Worm (Caenorhabditis elegans) whole organism, L4 larva: Measurements from ENCODE around the gene C30G12.6.

Experiments used
- F44E2.7 ChIP-seq: fragments of 200-800 bp; sonication (Bioruptor generic); IDR thresholded peaks from 2 replicates; pipeline ENCODE4 v2.1.2; 2022; ENCODE audit warnings: missing genetic modification characterization, missing compliant biosample characterization
- F49E8.2 ChIP-seq: sonication (generic microtip); optimal IDR thresholded peaks from 2 replicates; lab custom pipeline; 2016; ENCODE audit warnings: missing compliant biosample characterization, mild to moderate bottlenecking, missing genetic modification characterization, borderline replicate concordance
- T20F7.1 ChIP-seq: fragments of 200-800 bp; sonication (Bioruptor generic); optimal IDR thresholded peaks from 2 replicates; lab custom pipeline; 2018; ENCODE audit warnings: mild to moderate bottlenecking, missing genetic modification characterization, missing compliant biosample characterization
- Y105C5A.15 ChIP-seq: fragments of 200-800 bp; sonication (Bioruptor generic); IDR thresholded peaks from 2 replicates; pipeline ENCODE4 v1.3.6; 2022; ENCODE audit warnings: missing genetic modification characterization, missing compliant biosample characterization
- ZK546.5 ChIP-seq, 2 experiments: sonication (generic microtip); optimal IDR thresholded peaks; 2 replicates each; lab custom pipeline; 2017; ENCODE audit warnings: missing biosample characterization in 2 of 2, missing genetic modification characterization in 2 of 2
- ceh-32 ChIP-seq: sonication (generic microtip); optimal IDR thresholded peaks from 2 replicates; lab custom pipeline; 2016; ENCODE audit warnings: mild to moderate bottlenecking, missing genetic modification characterization, missing compliant biosample characterization; ENCODE audit not compliant: poor library complexity
- ceh-82 ChIP-seq: sonication (generic microtip); optimal IDR thresholded peaks from 2 replicates; lab custom pipeline; 2017; ENCODE audit warnings: missing biosample characterization, missing genetic modification characterization
- dmd-6 ChIP-seq: fragments of 200-800 bp; sonication (Bioruptor generic); IDR thresholded peaks from 2 replicates; pipeline ENCODE4 v1.3.6; 2022; ENCODE audit warnings: missing genetic modification reagents, missing genetic modification characterization, missing compliant biosample characterization
- duxl-1 ChIP-seq: sonication (generic microtip); optimal IDR thresholded peaks from 2 replicates; lab custom pipeline; 2016; ENCODE audit warnings: mild to moderate bottlenecking, missing genetic modification characterization, moderate library complexity, missing compliant biosample characterization; ENCODE audit not compliant: poor library complexity
- gei-8 ChIP-seq: fragments of 200-800 bp; sonication (Bioruptor generic); optimal IDR thresholded peaks from 2 replicates; lab custom pipeline; 2018; ENCODE audit warnings: mild to moderate bottlenecking, missing genetic modification characterization, missing compliant biosample characterization
- hlh-11 ChIP-seq: fragments of 200-800 bp; sonication (Bioruptor generic); optimal IDR thresholded peaks from 2 replicates; lab custom pipeline; 2018; ENCODE audit warnings: mild to moderate bottlenecking, missing genetic modification characterization, missing compliant biosample characterization
- madf-9 ChIP-seq: fragments of 200-800 bp; sonication (Bioruptor generic); conservative IDR thresholded peaks from 2 replicates; pipeline ENCODE4 v1.3.6; 2022; ENCODE audit warnings: missing genetic modification reagents, missing genetic modification characterization, missing compliant biosample characterization
- nhr-25 ChIP-seq: sonication (generic microtip); optimal IDR thresholded peaks from 2 replicates; lab custom pipeline; 2017; ENCODE audit warnings: missing genetic modification characterization, mild to moderate bottlenecking, missing compliant biosample characterization, antibody characterized with exemption, moderate library complexity, borderline replicate concordance; ENCODE audit not compliant: insufficient read depth
- nhr-41 ChIP-seq: fragments of 200-800 bp; sonication (Bioruptor generic); IDR thresholded peaks from 2 replicates; pipeline ENCODE4 v1.3.6; 2022; ENCODE audit warnings: missing genetic modification reagents, missing genetic modification characterization, missing compliant biosample characterization
- nhr-48 ChIP-seq: sonication (generic microtip); optimal IDR thresholded peaks from 2 replicates; lab custom pipeline; 2016; ENCODE audit warnings: mild to moderate bottlenecking, missing genetic modification characterization, missing compliant biosample characterization
- nhr-6 ChIP-seq: fragments of 150-350 bp; optimal IDR thresholded peaks from 2 replicates; lab custom pipeline; 2014; ENCODE audit warnings: missing biosample characterization, missing genetic modification characterization
- nhr-77 ChIP-seq: fragments of 150-350 bp; optimal IDR thresholded peaks from 2 replicates; lab custom pipeline; 2014; ENCODE audit warnings: missing biosample characterization, missing genetic modification characterization
- zip-2 ChIP-seq: fragments of 150-350 bp; optimal IDR thresholded peaks from 2 replicates; lab custom pipeline; 2014; ENCODE audit warnings: missing biosample characterization, missing genetic modification characterization
- ztf-7 ChIP-seq: fragments of 150-350 bp; optimal IDR thresholded peaks from 2 replicates; lab custom pipeline; 2014; ENCODE audit warnings: missing biosample characterization, missing genetic modification characterization

C30G12.6 gene

ce11 chrII:7245576-7245975 is 50.2 kb downstream of the C30G12.6 start, which contains the start of gene skpo-3:
TSS of gene skpo-3 (plus strand) at chrII:7245876.
- TF ChIP-seq Y105C5A.15 (GFP tag; lab: Robert Waterston, UW) (no peak), ceh-32 (no peak)

ce11 chrII:7242754-7243153 is 53.1 kb downstream of the C30G12.6 start:
- TF ChIP-seq madf-9 (no peak), nhr-48 (no peak), nhr-25 (tag; lab: Kevin White, UChicago) (no peak), dmd-6 (GFP tag; lab: Robert Waterston, UW) (no peak), F44E2.7 (GFP tag; lab: Robert Waterston, UW) (no peak), ZK546.5 (tag; optimal IDR thresholded peaks at IDR 0.05; lab: Kevin White, UChicago) (no peak), zip-2 (tag; lab: Kevin White, UChicago) (no peak), nhr-6 (tag; lab: Kevin White, UChicago) (no peak), T20F7.1 (no peak), ceh-82 (tag; lab: Kevin White, UChicago) (no peak), hlh-11 (tag; lab: Kevin White, UChicago) (no peak), duxl-1 (no peak), nhr-77 (tag; lab: Kevin White, UChicago) (no peak), F49E8.2 (tag; lab: Kevin White, UChicago) (no peak), nhr-41 (GFP tag; lab: Robert Waterston, UW) (no peak), gei-8 (GFP tag; lab: Kevin White, UChicago) (no peak), ztf-7 (tag; lab: Kevin White, UChicago) (no peak)
